Fruit fly (Drosophila melanogaster) whole organism, adult: ENCODE data around the gene Bdbt.

Source experiments
- CG11617 ChIP-seq: fragments of 200-800 bp; sonication (Bioruptor generic); optimal IDR thresholded peaks from 2 replicates; lab custom pipeline; 2017; ENCODE audit warnings: mild to moderate bottlenecking, missing biosample characterization, missing genetic modification reagents, missing genetic modification characterization
- CG12768 ChIP-seq: fragments of 200-800 bp; sonication (Bioruptor generic); optimal IDR thresholded peaks from 2 replicates; lab custom pipeline; 2017; ENCODE audit warnings: missing biosample characterization, missing genetic modification characterization, mild to moderate bottlenecking, moderate library complexity, missing genetic modification reagents
- CG14711 ChIP-seq: fragments of 200-800 bp; sonication (Bioruptor generic); optimal IDR thresholded peaks from 2 replicates; lab custom pipeline; 2018; ENCODE audit warnings: missing biosample characterization, mild to moderate bottlenecking, missing genetic modification characterization, moderate library complexity
- CG1620 ChIP-seq: fragments of 200-800 bp; sonication (Bioruptor generic); optimal IDR thresholded peaks from 2 replicates; lab custom pipeline; 2016; ENCODE audit warnings: missing biosample characterization, missing genetic modification characterization
- CG33017 ChIP-seq: fragments of 200-800 bp; sonication (Bioruptor generic); optimal IDR thresholded peaks from 2 replicates; lab custom pipeline; 2018; ENCODE audit warnings: missing biosample characterization, mild to moderate bottlenecking, missing genetic modification characterization, moderate library complexity
- CG5204 ChIP-seq: fragments of 200-800 bp; sonication (Bioruptor generic); optimal IDR thresholded peaks from 2 replicates; lab custom pipeline; 2016; ENCODE audit warnings: missing biosample characterization, missing genetic modification characterization
- CG7045 ChIP-seq: fragments of 200-800 bp; sonication (Bioruptor generic); optimal IDR thresholded peaks from 2 replicates; lab custom pipeline; 2017; ENCODE audit warnings: missing biosample characterization, mild to moderate bottlenecking, missing genetic modification characterization
- CG7101 ChIP-seq: fragments of 200-800 bp; sonication (Bioruptor generic); optimal IDR thresholded peaks from 2 replicates; lab custom pipeline; 2018; ENCODE audit warnings: missing biosample characterization, mild to moderate bottlenecking, missing genetic modification characterization, moderate library complexity
- bab1 ChIP-seq: fragments of 200-800 bp; sonication (Bioruptor generic); optimal IDR thresholded peaks from 3 replicates; lab custom pipeline; 2019; ENCODE audit warnings: missing biosample characterization, mild to moderate bottlenecking, missing genetic modification characterization, moderate library complexity
- cnc ChIP-seq, 2 experiments: fragments of >200 bp; optimal IDR thresholded peaks; 2 replicates each; lab custom pipeline; 2017
- kay ChIP-seq: fragments of 200-800 bp; sonication (Bioruptor generic); peaks from one replicate; lab custom pipeline; 2016; ENCODE audit warnings: missing biosample characterization, missing genetic modification characterization, borderline replicate concordance
- tj ChIP-seq: fragments of 200-800 bp; sonication (Bioruptor generic); optimal IDR thresholded peaks from 3 replicates; lab custom pipeline; 2017; ENCODE audit warnings: missing biosample characterization, mild to moderate bottlenecking, missing genetic modification characterization, moderate library complexity
- toe ChIP-seq: fragments of 200-800 bp; sonication (Bioruptor generic); optimal IDR thresholded peaks from 2 replicates; lab custom pipeline; 2016; ENCODE audit warnings: missing biosample characterization, missing genetic modification characterization

dm6 chr3R:21133951-21134350, 15.3 kb upstream of the Bdbt start, which contains the start of gene Usp8:
- peak; percentile 31 for TF ChIP-seq CG14711
- peak; percentile 66 for TF ChIP-seq CG11617
- peak; percentile 55 for TF ChIP-seq bab1 (GFP tag; lab: Kevin White, UChicago)
- TF ChIP-seq CG33017 (tag; lab: Kevin White, UChicago): no peak
- TF ChIP-seq kay: no peak
- TF ChIP-seq CG7045 (GFP tag; lab: Kevin White, UChicago): peak; percentile 13
- TF ChIP-seq CG12768 (GFP tag; lab: Kevin White, UChicago): no peak
- TF ChIP-seq CG5204: no peak
- TF ChIP-seq toe (GFP tag; lab: Kevin White, UChicago): no peak
- no peak for TF ChIP-seq tj (GFP tag; lab: Kevin White, UChicago)
- TF ChIP-seq cnc (optimal IDR thresholded peaks at IDR 0.05; lab: Kevin White, UChicago): no peak
- TF ChIP-seq CG1620: no peak
- TF ChIP-seq CG7101 (tag; lab: Kevin White, UChicago): peak; percentile 22
